Worm (Caenorhabditis elegans) whole organism, L4/young adult: ENCODE data around the gene ldp-1.

Experiments used
- dao-5 ChIP-seq: sonication (generic microtip); optimal IDR thresholded peaks from 2 replicates; lab custom pipeline; 2016; ENCODE audit warnings: missing genotype, missing genetic modification characterization, moderate library complexity, missing compliant biosample characterization
- him-1 ChIP-seq: sonication (generic microtip); optimal IDR thresholded peaks from 2 replicates; lab custom pipeline; 2016; ENCODE audit warnings: missing genotype, missing genetic modification reagents, missing genetic modification characterization, missing compliant biosample characterization

DNA sequence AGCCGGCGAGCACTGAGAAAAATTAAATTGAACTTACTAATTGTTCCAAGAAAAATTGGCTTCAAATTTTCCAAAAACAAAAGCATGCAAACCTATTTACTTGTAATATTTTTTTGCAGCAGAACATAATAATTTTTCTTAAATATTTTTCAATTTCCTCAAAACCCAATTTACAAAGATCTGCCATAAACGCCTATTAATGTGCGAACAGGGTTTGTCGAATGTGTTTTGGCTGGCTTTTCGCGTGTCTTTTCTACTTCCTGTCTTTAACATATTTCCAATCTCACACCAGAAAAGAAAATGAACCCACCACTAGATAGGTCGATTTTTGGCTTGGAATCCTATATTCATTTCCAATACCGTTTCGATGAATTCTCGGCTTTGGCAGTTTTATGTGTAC is 47.9 kb downstream of the ldp-1 start, which contains the start of gene C45H4.18:
- TF ChIP-seq him-1 (tag; lab: Kevin White, UChicago) (no peak), dao-5 (no peak)
